Fruit fly (Drosophila melanogaster) whole organism, embryonic: ENCODE measurements around the gene Dsp1.

ENCODE experiments used
- ATbp ChIP-seq: fragments of 200-800 bp; sonication (Bioruptor generic); optimal IDR thresholded peaks from 2 replicates; lab custom pipeline; 2017; ENCODE audit warnings: missing biosample characterization, mild to moderate bottlenecking, missing genetic modification characterization, missing genetic modification reagents
- Awh ChIP-seq: fragments of 200-800 bp; sonication (Bioruptor generic); IDR thresholded peaks from 2 replicates; pipeline ENCODE4, ENCODE4 v1.3.6; 2022; ENCODE audit warnings: missing biosample characterization, missing genetic modification characterization
- B-H1 ChIP-seq: fragments of 200-800 bp; sonication (Bioruptor generic); IDR thresholded peaks from 3 replicates; pipeline ENCODE4 v1.3.6; 2022; ENCODE audit warnings: missing biosample characterization, missing genetic modification characterization
- BEAF-32 ChIP-seq: fragments of 200-800 bp; sonication (Bioruptor generic); optimal IDR thresholded peaks from 3 replicates; lab custom pipeline; 2017; ENCODE audit warnings: missing biosample characterization, missing genetic modification characterization, mild to moderate bottlenecking, moderate library complexity, missing genetic modification reagents
- CG11504 ChIP-seq: fragments of 200-800 bp; sonication (Bioruptor generic); optimal IDR thresholded peaks from 3 replicates; lab custom pipeline; 2019; ENCODE audit warnings: missing biosample characterization, mild to moderate bottlenecking, missing genetic modification characterization, moderate library complexity
- CG11695 ChIP-seq: fragments of 200-800 bp; sonication (Bioruptor generic); IDR thresholded peaks from 3 replicates; pipeline ENCODE4 v1.3.6; 2022; ENCODE audit warnings: missing biosample characterization, missing genetic modification characterization
- CG12104 ChIP-seq: fragments of 200-800 bp; sonication (Bioruptor generic); optimal IDR thresholded peaks from 3 replicates; lab custom pipeline; 2016; ENCODE audit warnings: missing biosample characterization, missing genetic modification characterization
- CG13624 ChIP-seq: fragments of 200-800 bp; sonication (Bioruptor generic); optimal IDR thresholded peaks from 2 replicates; lab custom pipeline; 2016; ENCODE audit warnings: missing biosample characterization, missing genetic modification characterization
- CG14667 ChIP-seq: fragments of 200-800 bp; sonication (Bioruptor generic); IDR thresholded peaks from 2 replicates; pipeline ENCODE4 v1.3.6; 2022; ENCODE audit warnings: missing biosample characterization, missing genetic modification characterization
- CG15601 ChIP-seq: fragments of 200-800 bp; sonication (Bioruptor generic); optimal IDR thresholded peaks from 3 replicates; lab custom pipeline; 2019; ENCODE audit warnings: missing biosample characterization, mild to moderate bottlenecking, missing genetic modification characterization, moderate library complexity
- CG17186 ChIP-seq: fragments of 200-800 bp; sonication (Bioruptor generic); optimal IDR thresholded peaks from 3 replicates; lab custom pipeline; 2017; ENCODE audit warnings: missing biosample characterization, missing genetic modification reagents, missing genetic modification characterization
- CG18476 ChIP-seq: fragments of 200-800 bp; sonication (Bioruptor generic); optimal IDR thresholded peaks from 2 replicates; lab custom pipeline; 2016; ENCODE audit warnings: missing biosample characterization, mild to moderate bottlenecking, missing genetic modification characterization
- CG2120 ChIP-seq: fragments of 200-800 bp; sonication (Bioruptor generic); optimal IDR thresholded peaks from 3 replicates; lab custom pipeline; 2016; ENCODE audit warnings: missing biosample characterization, missing genetic modification characterization
- CG2129 ChIP-seq: fragments of 200-800 bp; sonication (Bioruptor generic); IDR thresholded peaks from 2 replicates; pipeline ENCODE4 v1.3.6; 2022; ENCODE audit warnings: missing biosample characterization, missing genetic modification characterization; ENCODE audit not compliant: partially characterized antibody
- CG30020 ChIP-seq: fragments of 200-800 bp; optimal IDR thresholded peaks from 2 replicates; lab custom pipeline; 2019; ENCODE audit warnings: missing biosample characterization, mild to moderate bottlenecking, missing genetic modification characterization, moderate library complexity
- CG30403 ChIP-seq: fragments of 200-800 bp; sonication (Bioruptor generic); optimal IDR thresholded peaks from 3 replicates; lab custom pipeline; 2016; ENCODE audit warnings: missing biosample characterization, missing genetic modification characterization
- CG3065 ChIP-seq: fragments of 200-800 bp; sonication (Bioruptor generic); optimal IDR thresholded peaks from 2 replicates; lab custom pipeline; 2016; ENCODE audit warnings: missing biosample characterization, missing genetic modification characterization
- CG7357 ChIP-seq: fragments of 200-800 bp; sonication (Bioruptor generic); IDR thresholded peaks from 3 replicates; pipeline ENCODE4 v1.3.6; 2022; ENCODE audit warnings: missing biosample characterization, missing genetic modification characterization
- CG7745 ChIP-seq: fragments of 200-800 bp; sonication (Bioruptor generic); optimal IDR thresholded peaks from 2 replicates; lab custom pipeline; 2018; ENCODE audit warnings: missing biosample characterization, mild to moderate bottlenecking, missing genetic modification characterization, moderate library complexity
- CG7928 ChIP-seq: fragments of 200-800 bp; sonication (Bioruptor generic); optimal IDR thresholded peaks from 2 replicates; lab custom pipeline; 2017; ENCODE audit warnings: missing biosample characterization, mild to moderate bottlenecking, missing genetic modification characterization
- CG7987 ChIP-seq: fragments of 200-800 bp; sonication (Bioruptor generic); optimal IDR thresholded peaks from 2 replicates; lab custom pipeline; 2018; ENCODE audit warnings: missing biosample characterization, mild to moderate bottlenecking, missing genetic modification characterization, moderate library complexity
- CG8924 ChIP-seq: fragments of 200-800 bp; optimal IDR thresholded peaks from 3 replicates; lab custom pipeline; 2019; ENCODE audit warnings: missing biosample characterization, mild to moderate bottlenecking, missing genetic modification characterization, moderate library complexity
- CG9932 ChIP-seq: fragments of 200-800 bp; sonication (Bioruptor generic); IDR thresholded peaks from 2 replicates; pipeline ENCODE4 v1.3.6; 2022; ENCODE audit warnings: missing biosample characterization, missing genetic modification characterization
- CrebB ChIP-seq: fragments of 200-800 bp; sonication (Bioruptor generic); optimal IDR thresholded peaks from 3 replicates; lab custom pipeline; 2018; ENCODE audit warnings: missing biosample characterization, mild to moderate bottlenecking, missing genetic modification characterization
- Fer2 ChIP-seq: fragments of 200-800 bp; sonication (Bioruptor generic); optimal IDR thresholded peaks from 2 replicates; lab custom pipeline; 2018; ENCODE audit warnings: missing biosample characterization, mild to moderate bottlenecking, missing genetic modification characterization, moderate library complexity
- Fer3 ChIP-seq: fragments of 200-800 bp; sonication (Bioruptor generic); optimal IDR thresholded peaks from 2 replicates; lab custom pipeline; 2018; ENCODE audit warnings: missing biosample characterization, mild to moderate bottlenecking, missing genetic modification characterization, moderate library complexity
- HLH3B ChIP-seq: fragments of 200-800 bp; sonication (Bioruptor generic); IDR thresholded peaks from 2 replicates; pipeline ENCODE4 v1.3.6; 2022; ENCODE audit warnings: missing biosample characterization, missing genetic modification characterization
- Hr78 ChIP-seq, 2 experiments: fragments of 200-800 bp in 1 of 2; fragments of >200 bp in 1 of 2; sonication (Bioruptor generic) in 1 of 2; optimal IDR thresholded peaks; 2 replicates each; lab custom pipeline; 2017 to 2019; ENCODE audit warnings: missing biosample characterization in 2 of 2, missing genetic modification characterization in 2 of 2, mild to moderate bottlenecking in 1 of 2, moderate library complexity in 1 of 2
- Hsf ChIP-seq: fragments of 200-800 bp; sonication (Bioruptor generic); optimal IDR thresholded peaks from 3 replicates; lab custom pipeline; 2016; ENCODE audit warnings: missing biosample characterization, missing genetic modification characterization
- MBD-R2 ChIP-seq: fragments of 200-800 bp; sonication (Bioruptor generic); IDR thresholded peaks from 2 replicates; pipeline ENCODE4 v1.3.6; 2022; ENCODE audit warnings: missing biosample characterization, missing genetic modification characterization
- MTF-1 ChIP-seq: fragments of 200-800 bp; sonication (Bioruptor generic); optimal IDR thresholded peaks from 2 replicates; lab custom pipeline; 2018; ENCODE audit warnings: missing biosample characterization, mild to moderate bottlenecking, missing genetic modification characterization, borderline replicate concordance
- Opbp ChIP-seq: fragments of 200-800 bp; sonication (Bioruptor generic); IDR thresholded peaks from 3 replicates; pipeline ENCODE4 v1.3.6; 2022; ENCODE audit warnings: missing biosample characterization, missing genetic modification characterization; ENCODE audit not compliant: partially characterized antibody
- al ChIP-seq: fragments of 200-800 bp; sonication (Bioruptor generic); IDR thresholded peaks from 2 replicates; pipeline ENCODE4 v1.3.6; 2022; ENCODE audit warnings: missing biosample characterization, missing genetic modification characterization
- ase ChIP-seq: fragments of 200-800 bp; sonication (Bioruptor generic); IDR thresholded peaks from 3 replicates; pipeline ENCODE4 v1.3.6; 2022; ENCODE audit warnings: missing biosample characterization, missing genetic modification characterization
- ash1 ChIP-seq: fragments of 200-800 bp; sonication (Bioruptor generic); optimal IDR thresholded peaks from 2 replicates; lab custom pipeline; 2018; ENCODE audit warnings: missing biosample characterization, mild to moderate bottlenecking, missing genetic modification characterization
- bbx ChIP-seq: fragments of 200-800 bp; sonication (Bioruptor generic); IDR thresholded peaks from 2 replicates; pipeline ENCODE4 v1.3.6; 2022; ENCODE audit warnings: missing biosample characterization, missing genetic modification characterization; ENCODE audit not compliant: partially characterized antibody
- caup ChIP-seq: fragments of 200-800 bp; sonication (Bioruptor generic); optimal IDR thresholded peaks from 3 replicates; lab custom pipeline; 2017; ENCODE audit warnings: missing biosample characterization, mild to moderate bottlenecking, missing genetic modification characterization, moderate library complexity; ENCODE audit not compliant: severe bottlenecking
- chinmo ChIP-seq: fragments of 200-800 bp; sonication (Bioruptor generic); IDR thresholded peaks from 4 replicates; pipeline ENCODE4 v1.3.6; 2022; ENCODE audit warnings: missing biosample characterization, missing genetic modification characterization; ENCODE audit not compliant: partially characterized antibody
- dpn ChIP-seq, 2 experiments: fragments of 200-800 bp; sonication (Bioruptor generic); optimal IDR thresholded peaks; 3 replicates each; lab custom pipeline; 2016; ENCODE audit warnings: missing biosample characterization in 2 of 2, missing genetic modification characterization in 2 of 2
- fru ChIP-seq: fragments of >200 bp; optimal IDR thresholded peaks from 2 replicates; lab custom pipeline; 2017
- gcm2 ChIP-seq: fragments of 200-800 bp; sonication (Bioruptor generic); optimal IDR thresholded peaks from 2 replicates; lab custom pipeline; 2016; ENCODE audit warnings: missing biosample characterization, missing genetic modification characterization
- hbn ChIP-seq: fragments of 200-800 bp; sonication (Bioruptor generic); IDR thresholded peaks from 2 replicates; pipeline ENCODE4 v1.3.6; 2022; ENCODE audit warnings: missing biosample characterization, missing genetic modification characterization; ENCODE audit not compliant: partially characterized antibody
- her ChIP-seq: fragments of 200-800 bp; sonication (Bioruptor generic); optimal IDR thresholded peaks from 2 replicates; lab custom pipeline; 2016; ENCODE audit warnings: missing biosample characterization, missing genetic modification characterization
- odd ChIP-seq: fragments of 200-800 bp; sonication (Bioruptor generic); optimal IDR thresholded peaks from 2 replicates; lab custom pipeline; 2017; ENCODE audit warnings: missing biosample characterization, mild to moderate bottlenecking, missing genetic modification characterization
- shn ChIP-seq: fragments of 200-800 bp; sonication (Bioruptor generic); optimal IDR thresholded peaks from 3 replicates; lab custom pipeline; 2016; ENCODE audit warnings: missing biosample characterization, missing genetic modification characterization
- sr ChIP-seq: fragments of 200-800 bp; sonication (Bioruptor generic); IDR thresholded peaks from 3 replicates; pipeline ENCODE4 v1.3.6; 2022; ENCODE audit warnings: missing biosample characterization, missing genetic modification characterization
- stc ChIP-seq: fragments of 200-800 bp; sonication (Bioruptor generic); IDR thresholded peaks from 2 replicates; pipeline ENCODE4 v1.3.6; 2022; ENCODE audit warnings: missing biosample characterization, missing genetic modification characterization
- stwl ChIP-seq: fragments of 200-800 bp; sonication (Bioruptor generic); optimal IDR thresholded peaks from 3 replicates; lab custom pipeline; 2018; ENCODE audit warnings: missing biosample characterization, mild to moderate bottlenecking, missing genetic modification characterization, moderate library complexity
- tll ChIP-seq, 2 experiments: fragments of 200-800 bp in 1 of 2; fragments of >200 bp in 1 of 2; sonication (Bioruptor generic) in 1 of 2; optimal IDR thresholded peaks; 2 replicates each; lab custom pipeline; 2017 to 2019; ENCODE audit warnings: missing biosample characterization in 2 of 2, missing genetic modification characterization in 2 of 2, mild to moderate bottlenecking in 1 of 2, moderate library complexity in 1 of 2
- vvl ChIP-seq: fragments of 200-800 bp; sonication (Bioruptor generic); IDR thresholded peaks from 2 replicates; pipeline ENCODE4 v1.3.6; 2022; ENCODE audit warnings: missing biosample characterization, missing genetic modification characterization
- zfh2 ChIP-seq: fragments of 200-800 bp; sonication (Bioruptor generic); optimal IDR thresholded peaks from 2 replicates; lab custom pipeline; 2016; ENCODE audit warnings: missing biosample characterization, missing genetic modification characterization

Dsp1 gene

DNA sequence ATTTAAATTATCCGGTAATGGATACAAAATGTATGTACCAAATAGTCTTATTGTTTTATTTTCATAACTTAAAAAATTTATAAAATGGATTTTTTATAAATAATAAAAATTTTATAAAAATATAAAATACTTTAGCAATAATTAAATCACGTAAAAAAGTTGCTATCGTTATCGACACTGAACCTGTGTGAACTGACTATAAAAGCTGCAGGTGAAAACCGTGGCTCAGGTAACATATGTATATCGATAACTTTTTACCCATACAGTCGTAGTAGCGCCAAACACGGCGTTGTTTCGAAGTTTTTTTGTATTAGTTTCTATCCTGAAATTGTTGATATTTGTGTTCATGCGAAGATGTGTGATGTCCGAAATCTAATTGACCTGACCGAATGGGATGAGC is 29.8 kb upstream of the Dsp1 start, which contains the start of gene CG3679 (continued):
- TF ChIP-seq sr (GFP tag; lab: Robert Waterston, UW) (no peak), Awh (no peak), CG13624 (GFP tag; lab: Kevin White, UChicago) (no peak), ase (GFP tag; lab: Robert Waterston, UW) (no peak), dpn (GFP tag; optimal IDR thresholded peaks at IDR 0.05; lab: Kevin White, UChicago) (no peak), CG7357 (GFP tag; lab: Robert Waterston, UW) (peak; percentile 87), fru (lab: Kevin White, UChicago) (no peak), CrebB (tag; lab: Kevin White, UChicago) (no peak), CG3065 (GFP tag; lab: Kevin White, UChicago) (no peak), BEAF-32 (peak; percentile 59), Fer3 (tag; lab: Kevin White, UChicago) (no peak), B-H1 (GFP tag; lab: Robert Waterston, UW) (no peak), tll (GFP tag; optimal IDR thresholded peaks at IDR 0.05; lab: Kevin White, UChicago) (no peak), CG12104 (GFP tag; lab: Kevin White, UChicago) (no peak), ash1 (no peak), CG17186 (no peak), CG2120 (GFP tag; lab: Kevin White, UChicago) (no peak), Hsf (GFP tag; lab: Kevin White, UChicago) (no peak), caup (GFP tag; lab: Kevin White, UChicago) (no peak), MTF-1 (GFP tag; lab: Kevin White, UChicago) (no peak), CG7987 (GFP tag; lab: Kevin White, UChicago) (no peak), bbx (GFP tag; lab: Robert Waterston, UW) (peak; percentile 76), odd (no peak), CG15601 (tag; lab: Kevin White, UChicago) (no peak), her (GFP tag; lab: Kevin White, UChicago) (no peak), CG18476 (GFP tag; lab: Kevin White, UChicago) (no peak), Opbp (peak; percentile 63; the same call in 2 of the 3 replicates), CG11504 (tag; lab: Kevin White, UChicago) (no peak), ATbp (GFP tag; lab: Kevin White, UChicago) (no peak), shn (no peak), gcm2 (GFP tag; lab: Kevin White, UChicago) (no peak), zfh2 (GFP tag; lab: Kevin White, UChicago) (no peak), CG9932 (GFP tag; lab: Robert Waterston, UW) (no peak), al (no peak), Hr78 (GFP tag; optimal IDR thresholded peaks at IDR 0.05; lab: Kevin White, UChicago) (no peak), hbn (GFP tag; lab: Robert Waterston, UW) (peak; percentile 58; the same call in 1 of the 2 replicates), vvl (GFP tag; lab: Robert Waterston, UW) (no peak), CG2129 (GFP tag; lab: Robert Waterston, UW) (no peak), CG30403 (GFP tag; lab: Kevin White, UChicago) (no peak), HLH3B (GFP tag; lab: Robert Waterston, UW) (no peak), MBD-R2 (GFP tag; lab: Robert Waterston, UW) (no peak), CG30020 (tag; lab: Kevin White, UChicago) (peak; percentile 93), stc (GFP tag; lab: Robert Waterston, UW) (no peak), CG8924 (tag; lab: Kevin White, UChicago) (no peak), CG7928 (GFP tag; lab: Kevin White, UChicago) (no peak), stwl (tag; lab: Kevin White, UChicago) (peak; percentile 28), CG11695 (GFP tag; lab: Robert Waterston, UW) (no peak), CG7745 (tag; lab: Kevin White, UChicago) (no peak), Fer2 (tag; lab: Kevin White, UChicago) (no peak), chinmo (GFP tag; lab: Robert Waterston, UW) (0 out of 4 replicates have a peak, but pooled peaks have one; percentile 39), CG14667 (no peak)
